Fruit fly (Drosophila melanogaster): ENCODE measurements around the gene CG33922.

- no peak for TF ChIP-seq gl (tag; optimal IDR thresholded peaks at IDR 0.05)
- TF ChIP-seq CG15710 (tag; optimal IDR thresholded peaks at IDR 0.05) = no peak
These were observed 27.5 kb downstream of the CG33922 start for dm6 chr2L:1316422-1316821.
